Worm (Caenorhabditis elegans) whole organism, L4/young adult: ENCODE data around the gene acdh-2.

Experiments
- W03F9.2 ChIP-seq: fragments of 150-350 bp; optimal IDR thresholded peaks from 2 replicates; lab custom pipeline; 2014; ENCODE audit warnings: missing biosample characterization, missing genetic modification characterization
- dao-5 ChIP-seq: sonication (generic microtip); optimal IDR thresholded peaks from 2 replicates; lab custom pipeline; 2016; ENCODE audit warnings: missing genotype, missing genetic modification characterization, moderate library complexity, missing compliant biosample characterization
- him-1 ChIP-seq: sonication (generic microtip); optimal IDR thresholded peaks from 2 replicates; lab custom pipeline; 2016; ENCODE audit warnings: missing genotype, missing genetic modification reagents, missing genetic modification characterization, missing compliant biosample characterization

- TF ChIP-seq dao-5, result no peak
- no peak for TF ChIP-seq W03F9.2 (tag; lab: Kevin White, UChicago)
- no peak for TF ChIP-seq him-1 (tag; lab: Kevin White, UChicago)
Measured at ce11 chrII:5505820-5506287, 41.4 kb downstream of the acdh-2 start, which contains the start of gene npp-24.
